Worm (Caenorhabditis elegans) whole organism, L2 larva: ENCODE measurements around the gene C18A3.3.
A peak's percentile ranks its signal among the peaks of the same experiment; 100 is the strongest.

ENCODE experiments used
- C34F6.9 ChIP-seq: fragments of 150-350 bp; optimal IDR thresholded peaks from 2 replicates; lab custom pipeline; 2014; ENCODE audit warnings: missing biosample characterization, missing genetic modification characterization
- F13H6.1 ChIP-seq: sonication (generic microtip); optimal IDR thresholded peaks from 2 replicates; lab custom pipeline; 2016; ENCODE audit warnings: missing genetic modification characterization, missing compliant biosample characterization
- R02D3.7 ChIP-seq: fragments of 150-350 bp; optimal IDR thresholded peaks from 2 replicates; lab custom pipeline; 2014; ENCODE audit warnings: missing biosample characterization, missing genetic modification characterization
- Y55F3AM.14 ChIP-seq: fragments of 200-800 bp; sonication (Bioruptor generic); optimal IDR thresholded peaks from 2 replicates; lab custom pipeline; 2018; ENCODE audit warnings: mild to moderate bottlenecking, missing genetic modification characterization, missing compliant biosample characterization
- ZK546.5 ChIP-seq: sonication (generic microtip); optimal IDR thresholded peaks from 2 replicates; lab custom pipeline; 2017; ENCODE audit warnings: missing biosample characterization, missing genetic modification characterization
- alr-1 ChIP-seq: fragments of 150-350 bp; optimal IDR thresholded peaks from 2 replicates; lab custom pipeline; 2014; ENCODE audit warnings: missing biosample characterization, missing genetic modification characterization
- aly-2 ChIP-seq: fragments of 150-350 bp; optimal IDR thresholded peaks from 2 replicates; lab custom pipeline; 2014; ENCODE audit warnings: missing biosample characterization, missing genetic modification characterization
- ama-1 ChIP-seq: fragments of 150-350 bp; optimal IDR thresholded peaks from 2 replicates; lab custom pipeline; 2018; ENCODE audit warnings: inconsistent platforms
- blmp-1 ChIP-seq: sonication (generic microtip); optimal IDR thresholded peaks from 2 replicates; lab custom pipeline; 2017; ENCODE audit warnings: missing genetic modification characterization, mild to moderate bottlenecking, missing compliant biosample characterization, antibody characterized with exemption, moderate library complexity; ENCODE audit not compliant: insufficient read depth
- ceh-16 ChIP-seq: fragments of 150-350 bp; optimal IDR thresholded peaks from 2 replicates; lab custom pipeline; 2014; ENCODE audit warnings: missing biosample characterization, missing genetic modification characterization
- ceh-82 ChIP-seq: fragments of 150-350 bp; optimal IDR thresholded peaks from 2 replicates; lab custom pipeline; 2014; ENCODE audit warnings: missing biosample characterization, missing genetic modification characterization
- crh-2 ChIP-seq: sonication (generic microtip); optimal IDR thresholded peaks from 2 replicates; lab custom pipeline; 2017; ENCODE audit warnings: missing biosample characterization, missing genetic modification characterization
- dmd-4 ChIP-seq: sonication (generic microtip); optimal IDR thresholded peaks from 2 replicates; lab custom pipeline; 2017; ENCODE audit warnings: missing biosample characterization, missing genetic modification characterization
- egl-27 ChIP-seq: sonication (generic microtip); optimal IDR thresholded peaks from 3 replicates; lab custom pipeline; 2017; ENCODE audit warnings: missing biosample characterization, missing genetic modification reagents, missing genetic modification characterization
- elt-1 ChIP-seq: fragments of 150-350 bp; optimal IDR thresholded peaks from 2 replicates; lab custom pipeline; 2014; ENCODE audit warnings: missing biosample characterization, missing genetic modification characterization
- elt-3 ChIP-seq: sonication (generic microtip); optimal IDR thresholded peaks from 2 replicates; lab custom pipeline; 2017; ENCODE audit warnings: missing biosample characterization, missing genetic modification characterization
- fos-1 ChIP-seq: fragments of 150-350 bp; optimal IDR thresholded peaks from 2 replicates; lab custom pipeline; 2014; ENCODE audit warnings: missing biosample characterization, missing genetic modification characterization
- gmeb-1 ChIP-seq: fragments of 150-350 bp; optimal IDR thresholded peaks from 2 replicates; lab custom pipeline; 2014; ENCODE audit warnings: missing biosample characterization, missing genetic modification characterization
- lin-11 ChIP-seq: fragments of 150-350 bp; sonication (generic microtip); optimal IDR thresholded peaks from 2 replicates; lab custom pipeline; 2014; ENCODE audit warnings: missing biosample characterization, missing genetic modification characterization, inconsistent platforms, mixed read lengths
- lin-13 ChIP-seq: fragments of 150-350 bp; optimal IDR thresholded peaks from 2 replicates; lab custom pipeline; 2014; ENCODE audit warnings: missing biosample characterization, missing genetic modification reagents, missing genetic modification characterization
- lin-39 ChIP-seq: fragments of 150-350 bp; optimal IDR thresholded peaks from 2 replicates; lab custom pipeline; 2014; ENCODE audit warnings: missing biosample characterization, missing genetic modification reagents, missing genetic modification characterization
- lsy-2 ChIP-seq, 2 experiments: fragments of 150-350 bp in 1 of 2; sonication (generic microtip) in 1 of 2; optimal IDR thresholded peaks; 2 replicates each; lab custom pipeline; 2014 to 2017; ENCODE audit warnings: missing biosample characterization in 2 of 2, missing genetic modification characterization in 2 of 2
- mab-5 ChIP-seq: fragments of 150-350 bp; optimal IDR thresholded peaks from 2 replicates; lab custom pipeline; 2014; ENCODE audit warnings: missing biosample characterization, missing genetic modification characterization
- mbf-1 ChIP-seq: sonication (generic microtip); optimal IDR thresholded peaks from 2 replicates; lab custom pipeline; 2017; ENCODE audit warnings: missing biosample characterization, missing genetic modification characterization
- mdl-1 ChIP-seq, 2 experiments: fragments of 150-350 bp in 1 of 2; sonication (generic microtip) in 1 of 2; optimal IDR thresholded peaks; 2 replicates each; lab custom pipeline; 2017; ENCODE audit warnings: missing biosample characterization in 2 of 2, missing genetic modification characterization in 2 of 2
- nhr-10 ChIP-seq: sonication (generic microtip); optimal IDR thresholded peaks from 2 replicates; lab custom pipeline; 2017; ENCODE audit warnings: missing biosample characterization, missing genetic modification characterization
- nhr-11 ChIP-seq: fragments of 150-350 bp; optimal IDR thresholded peaks from 2 replicates; lab custom pipeline; 2014; ENCODE audit warnings: missing biosample characterization, missing genetic modification characterization
- nhr-12 ChIP-seq: fragments of 150-350 bp; optimal IDR thresholded peaks from 2 replicates; lab custom pipeline; 2014; ENCODE audit warnings: missing biosample characterization, missing genetic modification characterization
- nhr-129 ChIP-seq: fragments of 150-350 bp; optimal IDR thresholded peaks from 2 replicates; lab custom pipeline; 2014; ENCODE audit warnings: missing biosample characterization, missing genetic modification characterization
- nhr-21 ChIP-seq: fragments of 150-350 bp; optimal IDR thresholded peaks from 2 replicates; lab custom pipeline; 2014; ENCODE audit warnings: missing biosample characterization, missing genetic modification characterization
- nhr-23 ChIP-seq: fragments of 150-350 bp; optimal IDR thresholded peaks from 2 replicates; lab custom pipeline; 2014; ENCODE audit warnings: missing biosample characterization, missing genetic modification reagents, missing genetic modification characterization
- nhr-237 ChIP-seq: fragments of 150-350 bp; optimal IDR thresholded peaks from 2 replicates; lab custom pipeline; 2014; ENCODE audit warnings: missing biosample characterization, missing genetic modification characterization
- nhr-25 ChIP-seq: fragments of 150-350 bp; sonication (generic microtip); optimal IDR thresholded peaks from 3 replicates; lab custom pipeline; 2014; ENCODE audit warnings: missing biosample characterization, missing genetic modification characterization
- nhr-6 ChIP-seq: fragments of 150-350 bp; optimal IDR thresholded peaks from 2 replicates; lab custom pipeline; 2014; ENCODE audit warnings: missing biosample characterization, missing genetic modification characterization
- nhr-77 ChIP-seq: fragments of 150-350 bp; optimal IDR thresholded peaks from 2 replicates; lab custom pipeline; 2014; ENCODE audit warnings: missing biosample characterization, missing genetic modification characterization
- peb-1 ChIP-seq: fragments of 150-350 bp; optimal IDR thresholded peaks from 2 replicates; lab custom pipeline; 2014; ENCODE audit warnings: missing biosample characterization, missing genetic modification characterization
- sem-4 ChIP-seq: fragments of 150-350 bp; optimal IDR thresholded peaks from 2 replicates; lab custom pipeline; 2014; ENCODE audit warnings: missing biosample characterization, missing genetic modification reagents, missing genetic modification characterization
- skn-1 ChIP-seq: sonication (generic microtip); optimal IDR thresholded peaks from 2 replicates; lab custom pipeline; 2017; ENCODE audit warnings: missing biosample characterization, missing genetic modification characterization
- sma-3 ChIP-seq: sonication (generic microtip); optimal IDR thresholded peaks from 2 replicates; lab custom pipeline; 2016; ENCODE audit warnings: missing genetic modification reagents, missing genetic modification characterization, missing compliant biosample characterization
- sma-9 ChIP-seq, 2 experiments: fragments of 150-350 bp in 1 of 2; sonication (generic microtip) in 1 of 2; optimal IDR thresholded peaks; 2 replicates each; lab custom pipeline; 2014 to 2016; ENCODE audit warnings: missing genetic modification characterization in 2 of 2, mild to moderate bottlenecking in 1 of 2, missing biosample characterization in 1 of 2, missing compliant biosample characterization in 1 of 2, missing genetic modification reagents in 1 of 2, moderate library complexity in 1 of 2
- snpc-4 ChIP-seq: fragments of 150-350 bp; optimal IDR thresholded peaks from 2 replicates; lab custom pipeline; 2014; ENCODE audit warnings: missing biosample characterization, missing genetic modification characterization
- unc-39 ChIP-seq: fragments of 150-350 bp; optimal IDR thresholded peaks from 2 replicates; lab custom pipeline; 2014; ENCODE audit warnings: missing biosample characterization, missing genetic modification characterization
- unc-55 ChIP-seq: fragments of 150-350 bp; sonication (generic microtip); optimal IDR thresholded peaks from 3 replicates; lab custom pipeline; 2014; ENCODE audit warnings: missing biosample characterization, missing genetic modification reagents, missing genetic modification characterization
- unc-62 ChIP-seq: fragments of 150-350 bp; optimal IDR thresholded peaks from 2 replicates; lab custom pipeline; 2014; ENCODE audit warnings: missing biosample characterization, missing genetic modification reagents, missing genetic modification characterization
- zag-1 ChIP-seq: fragments of 150-350 bp; optimal IDR thresholded peaks from 2 replicates; lab custom pipeline; 2014; ENCODE audit warnings: missing biosample characterization, missing genetic modification characterization
- ztf-1 ChIP-seq: fragments of 200-800 bp; sonication (Bioruptor generic); conservative IDR thresholded peaks from 2 replicates; pipeline ENCODE4 v1.3.6; 2022; ENCODE audit warnings: missing genetic modification characterization, missing compliant biosample characterization
- ztf-11 ChIP-seq: sonication (generic microtip); optimal IDR thresholded peaks from 2 replicates; lab custom pipeline; 2017; ENCODE audit warnings: missing biosample characterization, missing genetic modification characterization
- ztf-4 ChIP-seq: fragments of 150-350 bp; optimal IDR thresholded peaks from 2 replicates; lab custom pipeline; 2014; ENCODE audit warnings: missing biosample characterization, missing genetic modification characterization

The C18A3.3 gene

ce11 chrII:5697338-5697737, 18.8 kb upstream of the C18A3.3 start:
- TF ChIP-seq sma-9 (GFP tag; optimal IDR thresholded peaks at IDR 0.05; lab: Kevin White, UChicago), result no peak
- no peak for TF ChIP-seq sma-9 (tag; optimal IDR thresholded peaks at IDR 0.05; lab: Kevin White, UChicago)
- no peak for TF ChIP-seq unc-39 (tag; lab: Kevin White, UChicago)
- TF ChIP-seq nhr-25 (tag; lab: Kevin White, UChicago), result no peak
- TF ChIP-seq alr-1 (tag; lab: Kevin White, UChicago), result no peak
- no peak for TF ChIP-seq ztf-4
- no peak for TF ChIP-seq ztf-1 (GFP tag; lab: Robert Waterston, UW)
- TF ChIP-seq gmeb-1, result no peak
- no peak for TF ChIP-seq skn-1 (tag; lab: Kevin White, UChicago)
- no peak for TF ChIP-seq crh-2 (tag; lab: Kevin White, UChicago)
- no peak for TF ChIP-seq zag-1
- no peak for TF ChIP-seq dmd-4

ce11 chrII:5698254-5698653, 17.9 kb upstream of the C18A3.3 start:
- peak; percentile 86 for TF ChIP-seq nhr-129
- no peak for TF ChIP-seq aly-2 (tag; lab: Kevin White, UChicago)
- peak; percentile 49 for TF ChIP-seq crh-2 (tag; lab: Kevin White, UChicago)
- TF ChIP-seq skn-1 (tag; lab: Kevin White, UChicago), result no peak
- TF ChIP-seq ztf-1 (GFP tag; lab: Robert Waterston, UW), result no peak
- no peak for TF ChIP-seq nhr-10 (tag; lab: Kevin White, UChicago)
- no peak for TF ChIP-seq ama-1
- peak; percentile 35 for TF ChIP-seq nhr-21 (tag; lab: Kevin White, UChicago)
- TF ChIP-seq mbf-1 (tag; lab: Kevin White, UChicago), result no peak
- no peak for TF ChIP-seq mab-5 (tag; lab: Kevin White, UChicago)
- no peak for TF ChIP-seq nhr-23 (tag; lab: Kevin White, UChicago)
- no peak for TF ChIP-seq unc-39 (tag; lab: Kevin White, UChicago)
- no peak for TF ChIP-seq unc-62 (GFP tag; lab: Kevin White, UChicago)
- no peak for TF ChIP-seq lin-11 (tag; lab: Kevin White, UChicago)
- no peak for TF ChIP-seq unc-55 (GFP tag; lab: Kevin White, UChicago)
- no peak for TF ChIP-seq mdl-1 (tag; optimal IDR thresholded peaks at IDR 0.05; lab: Kevin White, UChicago)
- TF ChIP-seq nhr-6, result no peak
- TF ChIP-seq sma-3 (GFP tag; lab: Kevin White, UChicago), result peak; percentile 27
- no peak for TF ChIP-seq elt-1
- no peak for TF ChIP-seq nhr-77 (tag; lab: Kevin White, UChicago)
- peak; percentile 59 for TF ChIP-seq snpc-4 (tag; lab: Kevin White, UChicago)
- TF ChIP-seq lin-39, result no peak
- TF ChIP-seq peb-1 (tag; lab: Kevin White, UChicago), result no peak
- TF ChIP-seq nhr-11, result no peak
- TF ChIP-seq F13H6.1, result peak; percentile 10
- TF ChIP-seq ceh-16 (tag; lab: Kevin White, UChicago), result no peak
- TF ChIP-seq lsy-2 (tag; optimal IDR thresholded peaks at IDR 0.05; lab: Kevin White, UChicago), result peak in 1 of 2 experiments; percentile 44
- no peak for TF ChIP-seq egl-27 (tag; lab: Kevin White, UChicago)
- no peak for TF ChIP-seq nhr-12 (tag; lab: Kevin White, UChicago)
- TF ChIP-seq sma-9 (GFP tag; optimal IDR thresholded peaks at IDR 0.05; lab: Kevin White, UChicago), result peak; percentile 80
- TF ChIP-seq sma-9 (tag; optimal IDR thresholded peaks at IDR 0.05; lab: Kevin White, UChicago), result no peak
- TF ChIP-seq gmeb-1, result peak; percentile 60
- TF ChIP-seq R02D3.7 (tag; lab: Kevin White, UChicago), result no peak
- TF ChIP-seq sem-4 (tag; lab: Kevin White, UChicago), result no peak
- no peak for TF ChIP-seq Y55F3AM.14 (GFP tag; lab: Kevin White, UChicago)
- no peak for TF ChIP-seq nhr-25 (tag; lab: Kevin White, UChicago)
- TF ChIP-seq dmd-4, result no peak
- no peak for TF ChIP-seq ZK546.5 (tag; lab: Kevin White, UChicago)
- no peak for TF ChIP-seq ceh-82
- peak; percentile 43 for TF ChIP-seq C34F6.9 (tag; lab: Kevin White, UChicago)
- no peak for TF ChIP-seq zag-1
- TF ChIP-seq nhr-237 (tag; lab: Kevin White, UChicago), result no peak
- TF ChIP-seq ztf-4, result peak; percentile 34
- TF ChIP-seq lin-13 (GFP tag; lab: Kevin White, UChicago), result no peak
- TF ChIP-seq ztf-11 (tag; lab: Kevin White, UChicago), result no peak
- no peak for TF ChIP-seq elt-3 (tag; lab: Kevin White, UChicago)
- no peak for TF ChIP-seq alr-1 (tag; lab: Kevin White, UChicago)
- peak; percentile 32 for TF ChIP-seq fos-1 (tag; lab: Kevin White, UChicago)
- TF ChIP-seq blmp-1 (tag; lab: Kevin White, UChicago), result no peak
